Fruit fly (Drosophila melanogaster): ENCODE data around the gene CG4592.

CG4592 gene

dm6 chr2L:9911783-9912182, 9.7 kb upstream of the CG4592 start (continued):
- no peak for TF ChIP-seq maf-S (GFP tag; optimal IDR thresholded peaks at IDR 0.05)
- no peak for TF ChIP-seq Doc3 (GFP tag; IDR thresholded peaks at IDR 0.05; ENCODE audit: partially characterized antibody)
- no peak for TF ChIP-seq mld (GFP tag; IDR thresholded peaks at IDR 0.05; ENCODE audit: partially characterized antibody)
- TF ChIP-seq CG15601 (tag; optimal IDR thresholded peaks at IDR 0.05) = no peak
- TF ChIP-seq ara (GFP tag; IDR thresholded peaks at IDR 0.05) = peak; percentile 24
- no peak for TF ChIP-seq Sox100B (GFP tag; optimal IDR thresholded peaks at IDR 0.05)
- TF ChIP-seq Neu2 (GFP tag; optimal IDR thresholded peaks at IDR 0.05; ENCODE audit: borderline replicate concordance) = no peak
- TF ChIP-seq CG3407 (GFP tag; optimal IDR thresholded peaks at IDR 0.05) = no peak
- no peak for TF ChIP-seq chm (GFP tag; IDR thresholded peaks at IDR 0.05)
- TF ChIP-seq CG31365 (tag; optimal IDR thresholded peaks at IDR 0.05) = no peak
- TF ChIP-seq CG1647 (GFP tag; optimal IDR thresholded peaks at IDR 0.05) = no peak
- no peak for TF ChIP-seq Atf3 (GFP tag; optimal IDR thresholded peaks at IDR 0.05)
- no peak for TF ChIP-seq tup (GFP tag; optimal IDR thresholded peaks at IDR 0.05)
- TF ChIP-seq grn (GFP tag; optimal IDR thresholded peaks at IDR 0.05) = no peak
- no peak for TF ChIP-seq cg (GFP tag; optimal IDR thresholded peaks at IDR 0.05)
- TF ChIP-seq CG2678 (tag; optimal IDR thresholded peaks at IDR 0.05) = peak; percentile 28
- TF ChIP-seq Usf (GFP tag; optimal IDR thresholded peaks at IDR 0.05) = no peak
- TF ChIP-seq ATbp (GFP tag; optimal IDR thresholded peaks at IDR 0.05) = no peak
- TF ChIP-seq CkIIα-i1 (GFP tag; IDR thresholded peaks at IDR 0.05) = no peak
- no peak for TF ChIP-seq zf30C (GFP tag; optimal IDR thresholded peaks at IDR 0.05)
- TF ChIP-seq fd3F (GFP tag; optimal IDR thresholded peaks at IDR 0.05) = no peak
- no peak for TF ChIP-seq Trl (optimal IDR thresholded peaks at IDR 0.05)
- peak; percentile 38 for TF ChIP-seq Trl (GFP tag; optimal IDR thresholded peaks at IDR 0.05)
- no peak for TF ChIP-seq lov (optimal IDR thresholded peaks at IDR 0.05)
- TF ChIP-seq lov (GFP tag; IDR thresholded peaks at IDR 0.05) = 0 out of 3 replicates have a peak, but pooled peaks have one; percentile 10
- no peak for TF ChIP-seq org-1 (GFP tag; optimal IDR thresholded peaks at IDR 0.05)
- no peak for TF ChIP-seq CG9817 (tag; optimal IDR thresholded peaks at IDR 0.05)
- TF ChIP-seq CG12104 (GFP tag; optimal IDR thresholded peaks at IDR 0.05) = no peak
- no peak for TF ChIP-seq Ada2b (GFP tag; IDR thresholded peaks at IDR 0.05)
- TF ChIP-seq onecut (GFP tag; IDR thresholded peaks at IDR 0.05) = no peak
- TF ChIP-seq shn (GFP tag; optimal IDR thresholded peaks at IDR 0.05) = no peak
- TF ChIP-seq CG15696 (tag; optimal IDR thresholded peaks at IDR 0.05) = no peak
- 0 out of 2 replicates have a peak, but pooled peaks have one; percentile 25 for TF ChIP-seq ttk (GFP tag; IDR thresholded peaks at IDR 0.05)
- no peak for TF ChIP-seq stwl (tag; optimal IDR thresholded peaks at IDR 0.05)
- no peak for TF ChIP-seq tna (GFP tag; IDR thresholded peaks at IDR 0.05; ENCODE audit: partially characterized antibody)
- TF ChIP-seq chif (GFP tag; optimal IDR thresholded peaks at IDR 0.05) = no peak
- no peak for TF ChIP-seq ERR (GFP tag; optimal IDR thresholded peaks at IDR 0.05)
- TF ChIP-seq emc (GFP tag; optimal IDR thresholded peaks at IDR 0.05) = no peak
- no peak for TF ChIP-seq CG10274 (GFP tag; optimal IDR thresholded peaks at IDR 0.05)
- peak; percentile 3 for TF ChIP-seq Hmr (GFP tag; optimal IDR thresholded peaks at IDR 0.05)
- TF ChIP-seq Dad (GFP tag; optimal IDR thresholded peaks at IDR 0.05) = no peak
- TF ChIP-seq CG8281 (tag; optimal IDR thresholded peaks at IDR 0.05) = no peak
- peak; percentile 55 for TF ChIP-seq Side (GFP tag; optimal IDR thresholded peaks at IDR 0.05)
- peak; percentile 25 for TF ChIP-seq CG7839 (tag; optimal IDR thresholded peaks at IDR 0.05)
- TF ChIP-seq CG11695 (GFP tag; IDR thresholded peaks at IDR 0.05) = peak; percentile 45; the same call in 1 of the 3 replicates
- no peak for TF ChIP-seq CG7357 (GFP tag; IDR thresholded peaks at IDR 0.05)
- no peak for TF ChIP-seq fd102C (GFP tag; optimal IDR thresholded peaks at IDR 0.05)
- no peak for TF ChIP-seq CG17186 (GFP tag; optimal IDR thresholded peaks at IDR 0.05)
- TF ChIP-seq CG13287 (GFP tag; IDR thresholded peaks at IDR 0.05; ENCODE audit: partially characterized antibody) = peak; percentile 27; the same call in 1 of the 2 replicates
- TF ChIP-seq Myb (GFP tag; optimal IDR thresholded peaks at IDR 0.05) = peak; percentile 1
- no peak for TF ChIP-seq Dek (tag; optimal IDR thresholded peaks at IDR 0.05)
- no peak for TF ChIP-seq dimm (GFP tag; IDR thresholded peaks at IDR 0.05)
